Worm (Caenorhabditis elegans) whole organism, early embryonic: ENCODE data around the gene acr-2.

Experiments used
- aly-1 ChIP-seq: sonication (generic microtip); optimal IDR thresholded peaks from 2 replicates; lab custom pipeline; 2016; ENCODE audit warnings: missing genetic modification characterization, missing compliant biosample characterization
- ama-1 ChIP-seq: fragments of 150-350 bp; optimal IDR thresholded peaks from 2 replicates; lab custom pipeline; 2014
- ceh-36 ChIP-seq: sonication (generic microtip); optimal IDR thresholded peaks from 2 replicates; lab custom pipeline; 2016; ENCODE audit warnings: missing genetic modification characterization, inconsistent platforms, missing compliant biosample characterization
- ets-7 ChIP-seq: sonication (generic microtip); optimal IDR thresholded peaks from 2 replicates; lab custom pipeline; 2016; ENCODE audit warnings: missing genotype, missing genetic modification characterization, missing compliant biosample characterization
- flt-1 ChIP-seq: fragments of 200-800 bp; sonication (Bioruptor generic); IDR thresholded peaks from 2 replicates; pipeline ENCODE4 v1.3.6; 2022; ENCODE audit warnings: missing genetic modification characterization, missing compliant biosample characterization
- hmg-4 ChIP-seq: fragments of 200-800 bp; sonication (Bioruptor generic); optimal IDR thresholded peaks from 2 replicates; lab custom pipeline; 2018; ENCODE audit warnings: mild to moderate bottlenecking, missing genetic modification characterization, missing compliant biosample characterization
- hnd-1 ChIP-seq: sonication (generic microtip); optimal IDR thresholded peaks from 2 replicates; lab custom pipeline; 2016; ENCODE audit warnings: missing genetic modification characterization, missing compliant biosample characterization
- pes-1 ChIP-seq: fragments of 200-800 bp; sonication (Bioruptor generic); IDR thresholded peaks from 2 replicates; pipeline ENCODE4 v1.3.6; 2022; ENCODE audit warnings: missing genetic modification reagents, missing genetic modification characterization, missing compliant biosample characterization
- scrt-1 ChIP-seq: fragments of 200-800 bp; sonication (Bioruptor generic); IDR thresholded peaks from 2 replicates; pipeline ENCODE4 v1.3.6; 2022; ENCODE audit warnings: missing genetic modification characterization, missing compliant biosample characterization
- tbx-37 ChIP-seq: fragments of 200-800 bp; sonication (Bioruptor generic); conservative IDR thresholded peaks from 2 replicates; pipeline ENCODE4 v1.3.6; 2022; ENCODE audit warnings: missing genetic modification reagents, missing genetic modification characterization, missing compliant biosample characterization

DNA sequence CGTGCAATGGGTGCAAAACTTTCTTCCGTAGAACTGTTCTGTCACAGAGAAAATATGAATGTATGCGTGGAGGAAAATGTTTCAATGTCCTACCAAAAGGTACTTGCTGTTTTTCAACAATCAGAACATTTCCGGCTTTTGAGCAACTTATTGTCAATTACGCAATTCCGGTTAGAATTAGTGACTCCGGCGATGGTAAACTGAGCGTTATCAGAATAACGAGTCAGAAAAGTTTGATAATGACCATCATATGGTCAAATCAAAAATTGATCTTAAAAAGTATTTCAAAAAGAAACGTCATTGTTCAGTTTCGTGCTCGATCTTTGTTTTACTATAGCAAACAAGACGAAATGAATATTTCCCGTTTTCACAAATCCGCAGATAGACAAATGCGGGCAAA is 45.6 kb upstream of the acr-2 start:
- no peak for TF ChIP-seq flt-1
- no peak for TF ChIP-seq ets-7 (tag; lab: Kevin White, UChicago)
- no peak for TF ChIP-seq ceh-36 (tag; lab: Kevin White, UChicago)
- TF ChIP-seq tbx-37 = no peak
- TF ChIP-seq ama-1 (lab: Kevin White, UChicago) = no peak
- TF ChIP-seq pes-1 (GFP tag; lab: Robert Waterston, UW) = no peak
- TF ChIP-seq aly-1 (tag; lab: Kevin White, UChicago) = no peak
- no peak for TF ChIP-seq scrt-1 (GFP tag; lab: Robert Waterston, UW)
- TF ChIP-seq hmg-4 = no peak
- no peak for TF ChIP-seq hnd-1 (tag; lab: Kevin White, UChicago)
